Worm (Caenorhabditis elegans): Measurements from ENCODE around the gene pxd-1.

DNA sequence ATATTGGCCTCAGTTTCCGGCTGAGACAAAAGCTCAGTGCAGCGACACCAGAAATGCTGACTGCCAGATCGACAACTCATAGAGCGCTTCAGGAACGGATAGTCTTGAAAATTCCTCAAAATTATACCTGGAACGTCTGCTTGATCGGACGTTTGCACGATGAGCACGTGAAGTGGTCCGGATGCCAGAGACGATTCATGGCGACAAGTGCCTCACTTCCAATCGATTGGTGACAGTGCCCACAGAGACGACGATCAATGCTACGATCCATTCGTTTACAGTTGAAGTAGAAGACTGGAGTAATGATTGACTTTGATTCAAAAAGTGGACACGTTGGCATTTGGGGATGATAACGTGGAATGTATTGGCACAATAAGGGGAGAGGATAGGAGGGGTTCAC is 19.6 kb upstream of the pxd-1 start, which contains the start of gene Y1A5A.1:
- TF ChIP-seq snpc-4 (GFP tag; optimal IDR thresholded peaks at IDR 0.05) = no peak
- no peak for TF ChIP-seq snpc-4 (tag; optimal IDR thresholded peaks at IDR 0.05)
- no peak for TF ChIP-seq mcd-1 (GFP tag; IDR thresholded peaks at IDR 0.05)
- no peak for TF ChIP-seq F37B4.10 (GFP tag; IDR thresholded peaks at IDR 0.05)
- no peak for TF ChIP-seq efl-1 (GFP tag; optimal IDR thresholded peaks at IDR 0.05)
- TF ChIP-seq sea-2 (GFP tag; IDR thresholded peaks at IDR 0.05) = no peak
- TF ChIP-seq lin-35 (GFP tag; optimal IDR thresholded peaks at IDR 0.05) = no peak
- no peak for TF ChIP-seq lin-40 (tag; optimal IDR thresholded peaks at IDR 0.05)
- no peak for TF ChIP-seq gei-17 (GFP tag; optimal IDR thresholded peaks at IDR 0.05)
- no peak for TF ChIP-seq bed-2 (GFP tag; IDR thresholded peaks at IDR 0.05)
- TF ChIP-seq tlf-1 (GFP tag; optimal IDR thresholded peaks at IDR 0.05) = no peak
- no peak for TF ChIP-seq F57C9.4 (tag; optimal IDR thresholded peaks at IDR 0.05)
- TF ChIP-seq Y79H2A.3 (GFP tag; conservative IDR thresholded peaks at IDR 0.05) = no peak
